Worm (Caenorhabditis elegans) whole organism, L4/young adult: ENCODE data around the gene nhr-258.

Experiments used
- W03F9.2 ChIP-seq: fragments of 150-350 bp; optimal IDR thresholded peaks from 2 replicates; lab custom pipeline; 2014; ENCODE audit warnings: missing biosample characterization, missing genetic modification characterization
- dao-5 ChIP-seq: sonication (generic microtip); optimal IDR thresholded peaks from 2 replicates; lab custom pipeline; 2016; ENCODE audit warnings: missing genotype, missing genetic modification characterization, moderate library complexity, missing compliant biosample characterization
- him-1 ChIP-seq: sonication (generic microtip); optimal IDR thresholded peaks from 2 replicates; lab custom pipeline; 2016; ENCODE audit warnings: missing genotype, missing genetic modification reagents, missing genetic modification characterization, missing compliant biosample characterization

- TF ChIP-seq him-1 (tag; lab: Kevin White, UChicago) (no peak), dao-5 (tag; lab: Kevin White, UChicago) (no peak), W03F9.2 (tag; lab: Kevin White, UChicago) (no peak)
Measured at ce11 chrIV:8062359-8062758, 17.6 kb downstream of the nhr-258 start, which contains the start of gene sax-7.
